Fruit fly (Drosophila melanogaster): ENCODE measurements around the gene CG31441.
A peak's percentile ranks its signal among the peaks of the same experiment; 100 is the strongest.

The CG31441 gene

dm6 chr3R:11198062-11198472, 38.0 kb upstream of the CG31441 start (continued):
- TF ChIP-seq lbe (GFP tag; optimal IDR thresholded peaks at IDR 0.05) = no peak
- no peak for TF ChIP-seq twi (tag; optimal IDR thresholded peaks at IDR 0.05)
- TF ChIP-seq Vsx1 (GFP tag; optimal IDR thresholded peaks at IDR 0.05) = no peak
- no peak for TF ChIP-seq oc (tag; optimal IDR thresholded peaks at IDR 0.05)
- no peak for TF ChIP-seq NC2β (GFP tag; optimal IDR thresholded peaks at IDR 0.05)
- TF ChIP-seq CG7745 (tag; optimal IDR thresholded peaks at IDR 0.05) = no peak
- TF ChIP-seq ttk (GFP tag; IDR thresholded peaks at IDR 0.05) = peak; percentile 52
- TF ChIP-seq cas (GFP tag; IDR thresholded peaks at IDR 0.05) = no peak
- TF ChIP-seq sc (optimal IDR thresholded peaks at IDR 0.05) = no peak
- TF ChIP-seq sc (GFP tag; optimal IDR thresholded peaks at IDR 0.05) = no peak
- no peak for TF ChIP-seq gem (tag; optimal IDR thresholded peaks at IDR 0.05)
- no peak for TF ChIP-seq CG30020 (tag; optimal IDR thresholded peaks at IDR 0.05)
- no peak for TF ChIP-seq CG17568 (GFP tag; optimal IDR thresholded peaks at IDR 0.05)
- no peak for TF ChIP-seq tin (GFP tag; optimal IDR thresholded peaks at IDR 0.05)
- no peak for TF ChIP-seq org-1 (GFP tag; optimal IDR thresholded peaks at IDR 0.05)
- no peak for TF ChIP-seq CG7271 (tag; optimal IDR thresholded peaks at IDR 0.05)
- 0 out of 3 replicates have a peak, but pooled peaks have one; percentile 12 for TF ChIP-seq HLH4C (GFP tag; IDR thresholded peaks at IDR 0.05; ENCODE audit: partially characterized antibody)
- no peak for TF ChIP-seq Dll (GFP tag; IDR thresholded peaks at IDR 0.05; ENCODE audit: partially characterized antibody)
- no peak for TF ChIP-seq CG11723 (GFP tag; optimal IDR thresholded peaks at IDR 0.05)
- TF ChIP-seq ac (GFP tag; optimal IDR thresholded peaks at IDR 0.05) = no peak
- no peak for TF ChIP-seq wor (GFP tag; IDR thresholded peaks at IDR 0.05)
- no peak for TF ChIP-seq CG1602 (GFP tag; optimal IDR thresholded peaks at IDR 0.05)
- TF ChIP-seq CG6689 (GFP tag; IDR thresholded peaks at IDR 0.05) = no peak
- no peak for TF ChIP-seq Oli (tag; optimal IDR thresholded peaks at IDR 0.05)
- no peak for TF ChIP-seq CG4730 (GFP tag; IDR thresholded peaks at IDR 0.05)
- peak; percentile 50 for TF ChIP-seq CG12071 (GFP tag; optimal IDR thresholded peaks at IDR 0.05)
- no peak for TF ChIP-seq Myb (GFP tag; optimal IDR thresholded peaks at IDR 0.05)
- TF ChIP-seq Antp (GFP tag; optimal IDR thresholded peaks at IDR 0.05) = no peak
- TF ChIP-seq wek (GFP tag; optimal IDR thresholded peaks at IDR 0.05) = no peak
- no peak for TF ChIP-seq CG6272 (GFP tag; IDR thresholded peaks at IDR 0.05)
- TF ChIP-seq CG11560 (tag; IDR thresholded peaks at IDR 0.05) = no peak
- TF ChIP-seq CG16815 (GFP tag; optimal IDR thresholded peaks at IDR 0.05) = no peak
- no peak for TF ChIP-seq onecut (GFP tag; IDR thresholded peaks at IDR 0.05)
- TF ChIP-seq CG11696 (GFP tag; IDR thresholded peaks at IDR 0.05) = no peak
- no peak for TF ChIP-seq D19B (GFP tag; optimal IDR thresholded peaks at IDR 0.05)
- no peak for TF ChIP-seq pzg (GFP tag; optimal IDR thresholded peaks at IDR 0.05)
- TF ChIP-seq ind (GFP tag; optimal IDR thresholded peaks at IDR 0.05) = no peak
- TF ChIP-seq CG43689 (GFP tag; IDR thresholded peaks at IDR 0.05) = no peak
- TF ChIP-seq D19A (tag; optimal IDR thresholded peaks at IDR 0.05) = no peak
- no peak for TF ChIP-seq Deaf1 (tag; optimal IDR thresholded peaks at IDR 0.05)
- no peak for TF ChIP-seq tx (GFP tag; optimal IDR thresholded peaks at IDR 0.05)
- TF ChIP-seq MTF-1 (GFP tag; optimal IDR thresholded peaks at IDR 0.05; ENCODE audit: borderline replicate concordance) = peak; percentile 4
- TF ChIP-seq CG7786 (GFP tag; optimal IDR thresholded peaks at IDR 0.05) = no peak
- TF ChIP-seq Trl (optimal IDR thresholded peaks at IDR 0.05) = peak; percentile 48 to 70
- no peak for TF ChIP-seq Trl (GFP tag; optimal IDR thresholded peaks at IDR 0.05)
- TF ChIP-seq CG12299 (tag; optimal IDR thresholded peaks at IDR 0.05) = no peak
- no peak for TF ChIP-seq zfh1 (GFP tag; IDR thresholded peaks at IDR 0.05)
- no peak for TF ChIP-seq kay (GFP tag; optimal IDR thresholded peaks at IDR 0.05)
- peak; percentile 43 for TF ChIP-seq CG3163 (GFP tag; optimal IDR thresholded peaks at IDR 0.05)
- no peak for TF ChIP-seq CG2116 (GFP tag; optimal IDR thresholded peaks at IDR 0.05)
- TF ChIP-seq CG14050 (GFP tag; IDR thresholded peaks at IDR 0.05) = no peak
- no peak for TF ChIP-seq Ssrp (tag; optimal IDR thresholded peaks at IDR 0.05)
- TF ChIP-seq CG1233 (GFP tag; optimal IDR thresholded peaks at IDR 0.05) = no peak

All from whole organism, embryonic.